Worm (Caenorhabditis elegans): ENCODE data around the gene C48A7.16.

DNA sequence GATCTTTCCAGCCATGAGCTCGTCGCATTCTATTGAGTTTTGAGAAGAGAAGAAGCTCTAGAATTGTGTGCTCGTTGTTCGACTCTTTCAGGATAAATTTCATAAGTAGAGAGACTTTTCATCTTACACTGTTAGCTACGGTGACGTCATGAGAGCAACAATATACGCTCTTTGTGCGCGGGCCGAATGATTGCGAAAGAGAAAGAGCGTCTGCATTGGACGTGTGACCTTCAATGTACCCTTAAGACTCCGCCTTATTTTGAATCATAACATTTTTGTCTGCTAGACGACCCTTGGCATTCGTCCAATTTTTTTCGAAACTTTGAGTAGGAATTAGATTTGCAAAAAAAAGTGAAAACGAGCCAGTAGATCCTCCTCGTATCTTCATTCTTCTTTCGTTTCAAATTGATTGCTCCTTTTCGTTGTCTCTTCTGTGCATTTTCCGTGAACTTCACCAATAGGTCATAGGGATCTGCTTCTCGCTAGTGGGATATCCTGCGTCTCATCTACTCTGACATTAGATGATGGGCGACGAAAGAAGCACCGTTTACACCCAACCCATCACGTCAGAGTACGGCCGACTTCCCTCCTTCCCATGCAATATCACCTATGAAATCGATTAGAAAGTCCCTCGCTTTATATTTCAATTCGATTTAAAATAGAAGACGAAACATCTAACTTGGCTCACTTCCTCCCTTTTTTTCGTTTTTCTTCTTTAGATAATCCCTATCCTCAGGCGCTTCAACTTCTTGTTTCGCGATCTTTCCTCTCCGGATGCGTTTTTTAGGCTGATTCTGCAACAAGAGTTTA is 13.5 kb upstream of the C48A7.16 start:
- TF ChIP-seq ceh-16 (tag; optimal IDR thresholded peaks at IDR 0.05) (no peak), tbx-2 (tag; optimal IDR thresholded peaks at IDR 0.05) (no peak), nhr-25 (tag; optimal IDR thresholded peaks at IDR 0.05) (no peak), egl-27 (tag; optimal IDR thresholded peaks at IDR 0.05) (no peak), nhr-23 (tag; optimal IDR thresholded peaks at IDR 0.05) (no peak)

Data from whole organism, L3 larva.